Worm (Caenorhabditis elegans) whole organism, early embryonic: Measurements from ENCODE around the gene T01D3.6.

Source experiments
- B0310.2 ChIP-seq: sonication (generic microtip); optimal IDR thresholded peaks from 2 replicates; lab custom pipeline; 2016; ENCODE audit warnings: mild to moderate bottlenecking, missing genetic modification characterization, missing compliant biosample characterization
- F13C5.2 ChIP-seq: sonication (generic microtip); optimal IDR thresholded peaks from 2 replicates; lab custom pipeline; 2017; ENCODE audit warnings: mild to moderate bottlenecking, missing genetic modification characterization, inconsistent platforms, missing compliant biosample characterization
- aly-1 ChIP-seq: sonication (generic microtip); optimal IDR thresholded peaks from 2 replicates; lab custom pipeline; 2016; ENCODE audit warnings: missing genetic modification characterization, missing compliant biosample characterization
- ama-1 ChIP-seq: fragments of 150-350 bp; optimal IDR thresholded peaks from 2 replicates; lab custom pipeline; 2014
- ceh-13 ChIP-seq: fragments of 200-800 bp; sonication (Bioruptor generic); optimal IDR thresholded peaks from 2 replicates; lab custom pipeline; 2018; ENCODE audit warnings: mild to moderate bottlenecking, missing genetic modification characterization, missing compliant biosample characterization
- ceh-36 ChIP-seq: sonication (generic microtip); optimal IDR thresholded peaks from 2 replicates; lab custom pipeline; 2016; ENCODE audit warnings: missing genetic modification characterization, inconsistent platforms, missing compliant biosample characterization
- ets-7 ChIP-seq: sonication (generic microtip); optimal IDR thresholded peaks from 2 replicates; lab custom pipeline; 2016; ENCODE audit warnings: missing genotype, missing genetic modification characterization, missing compliant biosample characterization
- flt-1 ChIP-seq: fragments of 200-800 bp; sonication (Bioruptor generic); IDR thresholded peaks from 2 replicates; pipeline ENCODE4 v1.3.6; 2022; ENCODE audit warnings: missing genetic modification characterization, missing compliant biosample characterization
- hmbx-1 ChIP-seq: sonication (generic microtip); optimal IDR thresholded peaks from 2 replicates; lab custom pipeline; 2016; ENCODE audit warnings: mild to moderate bottlenecking, missing genetic modification characterization, missing compliant biosample characterization
- hmg-4 ChIP-seq: fragments of 200-800 bp; sonication (Bioruptor generic); optimal IDR thresholded peaks from 2 replicates; lab custom pipeline; 2018; ENCODE audit warnings: mild to moderate bottlenecking, missing genetic modification characterization, missing compliant biosample characterization
- hnd-1 ChIP-seq: sonication (generic microtip); optimal IDR thresholded peaks from 2 replicates; lab custom pipeline; 2016; ENCODE audit warnings: missing genetic modification characterization, missing compliant biosample characterization
- pes-1 ChIP-seq: fragments of 200-800 bp; sonication (Bioruptor generic); IDR thresholded peaks from 2 replicates; pipeline ENCODE4 v1.3.6; 2022; ENCODE audit warnings: missing genetic modification reagents, missing genetic modification characterization, missing compliant biosample characterization
- scrt-1 ChIP-seq: fragments of 200-800 bp; sonication (Bioruptor generic); IDR thresholded peaks from 2 replicates; pipeline ENCODE4 v1.3.6; 2022; ENCODE audit warnings: missing genetic modification characterization, missing compliant biosample characterization
- sea-1 ChIP-seq: fragments of 200-800 bp; sonication (Bioruptor generic); conservative IDR thresholded peaks from 2 replicates; pipeline ENCODE4 v1.3.6; 2022; ENCODE audit warnings: missing genetic modification characterization, missing compliant biosample characterization
- tbx-11 ChIP-seq: fragments of 200-800 bp; sonication (Bioruptor generic); IDR thresholded peaks from 2 replicates; pipeline ENCODE4 v1.3.6; 2022; ENCODE audit warnings: missing genetic modification characterization, missing compliant biosample characterization
- tbx-37 ChIP-seq: fragments of 200-800 bp; sonication (Bioruptor generic); conservative IDR thresholded peaks from 2 replicates; pipeline ENCODE4 v1.3.6; 2022; ENCODE audit warnings: missing genetic modification reagents, missing genetic modification characterization, missing compliant biosample characterization
- tra-4 ChIP-seq: sonication (generic microtip); optimal IDR thresholded peaks from 2 replicates; lab custom pipeline; 2017; ENCODE audit warnings: missing genetic modification characterization, missing compliant biosample characterization

The T01D3.6 gene

ce11 chrV:13716531-13716930 is at the start of gene T01D3.6:
Gene T01D3.6, plus strand, starts transcription at chrV:13716824.
- TF ChIP-seq scrt-1 (GFP tag; lab: Robert Waterston, UW) (no peak), hnd-1 (tag; lab: Kevin White, UChicago) (no peak), ama-1 (lab: Kevin White, UChicago) (no peak), pes-1 (no peak), sea-1 (GFP tag; lab: Robert Waterston, UW) (no peak), hmbx-1 (tag; lab: Kevin White, UChicago) (no peak), flt-1 (GFP tag; lab: Robert Waterston, UW) (no peak), B0310.2 (tag; lab: Kevin White, UChicago) (no peak), ets-7 (tag; lab: Kevin White, UChicago) (no peak), tbx-11 (GFP tag; lab: Robert Waterston, UW) (no peak), aly-1 (tag; lab: Kevin White, UChicago) (no peak), ceh-36 (tag; lab: Kevin White, UChicago) (no peak), ceh-13 (GFP tag; lab: Kevin White, UChicago) (no peak), F13C5.2 (tag; lab: Kevin White, UChicago) (no peak), hmg-4 (GFP tag; lab: Kevin White, UChicago) (no peak), tbx-37 (no peak), tra-4 (tag; lab: Kevin White, UChicago) (no peak)

- TF ChIP-seq pes-1 (0 out of 2 replicates have a peak, but pooled peaks have one; percentile 18), sea-1 (GFP tag; lab: Robert Waterston, UW) (no peak)
Measured at ce11 chrV:13668337-13668736, 48.3 kb upstream of the T01D3.6 start.

- TF ChIP-seq sea-1 (GFP tag; lab: Robert Waterston, UW) (no peak), tbx-11 (GFP tag; lab: Robert Waterston, UW) (no peak), ceh-36 (tag; lab: Kevin White, UChicago) (no peak), ceh-13 (GFP tag; lab: Kevin White, UChicago) (no peak), aly-1 (tag; lab: Kevin White, UChicago) (no peak), pes-1 (no peak), tra-4 (tag; lab: Kevin White, UChicago) (no peak), tbx-37 (no peak), flt-1 (GFP tag; lab: Robert Waterston, UW) (no peak), hmg-4 (GFP tag; lab: Kevin White, UChicago) (no peak), hmbx-1 (tag; lab: Kevin White, UChicago) (no peak), B0310.2 (tag; lab: Kevin White, UChicago) (no peak), hnd-1 (tag; lab: Kevin White, UChicago) (no peak), F13C5.2 (tag; lab: Kevin White, UChicago) (no peak)
Measured at ce11 chrV:13669170-13669569, 47.5 kb upstream of the T01D3.6 start.

ce11 chrV:13671911-13672639 is 44.5 kb upstream of the T01D3.6 start, which contains the start of the genes mip-2 and F58G11.4:
Gene mip-2, minus strand, starts transcription at chrV:13671958.
Gene F58G11.4, plus strand, starts transcription at chrV:13672589.
- TF ChIP-seq flt-1 (GFP tag; lab: Robert Waterston, UW): no peak
- no peak for TF ChIP-seq tbx-37
- no peak for TF ChIP-seq F13C5.2 (tag; lab: Kevin White, UChicago)
- no peak for TF ChIP-seq ets-7 (tag; lab: Kevin White, UChicago)
- TF ChIP-seq hmg-4 (GFP tag; lab: Kevin White, UChicago): no peak
- TF ChIP-seq hnd-1 (tag; lab: Kevin White, UChicago): no peak
- no peak for TF ChIP-seq B0310.2 (tag; lab: Kevin White, UChicago)
- TF ChIP-seq ceh-36 (tag; lab: Kevin White, UChicago): no peak
- no peak for TF ChIP-seq sea-1 (GFP tag; lab: Robert Waterston, UW)
- TF ChIP-seq tbx-11 (GFP tag; lab: Robert Waterston, UW): no peak

- TF ChIP-seq F13C5.2 (tag; lab: Kevin White, UChicago) (peak; percentile 45), hmbx-1 (tag; lab: Kevin White, UChicago) (no peak)
Measured at ce11 chrV:13678542-13678941, 38.1 kb upstream of the T01D3.6 start, which contains the start of the genes tag-65 and ccz-1. Gene tag-65, minus strand, starts transcription at chrV:13678587. Gene ccz-1, plus strand, starts transcription at chrV:13678875.

ce11 chrV:13679859-13680258 is 36.8 kb upstream of the T01D3.6 start:
- TF ChIP-seq ceh-13 (GFP tag; lab: Kevin White, UChicago): no peak
- TF ChIP-seq hmbx-1 (tag; lab: Kevin White, UChicago): no peak

DNA sequence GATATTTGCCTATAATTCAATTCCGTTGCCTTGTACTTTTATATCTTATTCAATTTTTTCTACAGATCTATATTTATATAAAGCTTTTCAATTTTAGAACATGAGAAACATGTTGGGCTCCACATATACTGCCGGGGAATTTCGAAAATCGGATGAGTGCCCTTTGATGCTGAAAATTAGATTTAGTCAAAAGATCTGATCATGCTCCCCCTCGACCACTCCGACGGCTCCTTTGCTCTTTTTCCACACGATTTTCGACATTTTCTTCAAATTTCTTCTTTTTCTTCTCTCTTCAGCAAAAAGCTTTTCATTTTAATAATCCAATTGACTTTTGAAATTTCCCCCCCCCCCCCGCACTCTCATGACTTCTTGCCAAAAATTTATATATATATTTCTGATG is 35.2 kb upstream of the T01D3.6 start:
- TF ChIP-seq flt-1 (GFP tag; lab: Robert Waterston, UW) (no peak), scrt-1 (GFP tag; lab: Robert Waterston, UW) (no peak), F13C5.2 (tag; lab: Kevin White, UChicago) (no peak), B0310.2 (tag; lab: Kevin White, UChicago) (no peak), pes-1 (0 out of 2 replicates have a peak, but pooled peaks have one; percentile 24)

DNA sequence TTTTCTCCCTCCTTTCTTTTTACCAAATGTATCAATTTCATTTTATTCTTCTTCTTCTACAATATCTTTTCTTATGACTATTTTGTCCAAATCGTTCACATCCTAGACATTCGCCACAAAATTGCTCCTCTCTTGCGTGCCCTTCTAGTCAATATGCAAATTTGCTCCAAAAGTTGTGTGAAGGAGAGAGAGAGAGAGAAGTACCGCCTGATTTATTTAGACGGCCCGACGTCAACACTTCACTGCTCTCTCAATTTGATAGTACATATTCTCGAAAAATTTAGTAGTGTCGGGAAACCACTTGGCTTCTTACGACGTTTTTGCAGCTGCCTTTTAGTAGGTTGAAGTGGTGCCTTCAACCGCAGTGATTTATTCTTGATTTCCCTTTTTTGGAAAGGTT is 30.1 kb upstream of the T01D3.6 start:
- TF ChIP-seq ceh-36 (tag; lab: Kevin White, UChicago) (no peak), hmbx-1 (tag; lab: Kevin White, UChicago) (no peak), hmg-4 (GFP tag; lab: Kevin White, UChicago) (no peak), tra-4 (tag; lab: Kevin White, UChicago) (no peak), pes-1 (no peak), aly-1 (tag; lab: Kevin White, UChicago) (no peak), ama-1 (lab: Kevin White, UChicago) (no peak), hnd-1 (tag; lab: Kevin White, UChicago) (no peak), sea-1 (GFP tag; lab: Robert Waterston, UW) (no peak)
